Worm (Caenorhabditis elegans): ENCODE measurements around the gene F10E7.5.

- no peak for TF ChIP-seq ceh-82 (tag; optimal IDR thresholded peaks at IDR 0.05)
- TF ChIP-seq egl-43 (GFP tag; IDR thresholded peaks at IDR 0.05), result no peak
Measured at ce11 chrII:7111657-7112049, at the start of gene F10E7.5.

Data from whole organism, L4 larva.